Worm (Caenorhabditis elegans): ENCODE results near the gene K12H6.9.
A peak's percentile ranks its signal among the peaks of the same experiment; 100 is the strongest.

K12H6.9 gene

DNA sequence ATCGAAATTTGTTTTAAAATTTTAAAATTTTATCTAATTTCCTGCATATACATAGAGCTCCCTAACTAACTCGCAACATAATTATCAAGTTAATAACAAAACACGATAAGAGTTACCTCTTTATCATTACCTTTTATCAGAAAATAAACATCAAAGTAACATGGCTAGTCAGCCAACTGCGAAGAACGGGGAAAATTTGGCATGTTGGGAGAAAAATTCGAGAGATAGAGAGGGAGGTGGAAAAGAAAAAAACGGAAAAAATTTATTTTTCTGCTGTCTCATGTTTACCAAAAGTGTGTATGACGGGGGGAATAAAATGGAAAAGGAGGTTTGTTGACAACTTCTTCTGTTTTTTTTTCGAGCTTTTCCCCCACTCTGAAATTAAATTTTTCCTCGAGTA, 9.9 kb downstream of the K12H6.9 start:
- no peak for TF ChIP-seq ham-2 (GFP tag; optimal IDR thresholded peaks at IDR 0.05)
- TF ChIP-seq nhr-2 (tag; optimal IDR thresholded peaks at IDR 0.05) = no peak
- TF ChIP-seq ces-1 (GFP tag; optimal IDR thresholded peaks at IDR 0.05) = peak; percentile 8
- TF ChIP-seq mep-1 (tag; optimal IDR thresholded peaks at IDR 0.05) = no peak

DNA sequence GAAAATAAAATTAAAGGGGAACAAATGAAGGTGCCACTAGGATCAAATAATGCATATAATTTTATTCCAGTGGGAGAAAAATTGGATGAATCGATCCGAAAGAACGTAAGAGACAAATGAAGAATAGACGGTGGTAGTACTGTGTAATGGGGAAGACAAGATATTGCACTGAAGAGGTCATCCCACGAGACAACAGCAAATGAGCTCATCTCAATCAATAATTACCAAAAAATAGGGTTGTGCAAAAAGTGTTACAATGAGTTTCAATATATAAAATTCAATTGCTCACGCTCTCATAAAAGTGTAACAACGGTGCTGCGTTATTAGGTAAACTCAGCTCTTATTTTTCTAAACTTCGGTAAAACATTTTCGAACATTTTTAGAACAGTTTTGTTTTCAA, 12.6 kb downstream of the K12H6.9 start, which contains the start of gene K12H6.7:
Gene K12H6.7, minus strand, starts transcription at position 101 of the 400 bp plus-strand sequence.
- TF ChIP-seq bed-3 (GFP tag; optimal IDR thresholded peaks at IDR 0.05) (no peak), unc-120 (tag; optimal IDR thresholded peaks at IDR 0.05; ENCODE audit: poor library complexity, severe bottlenecking) (no peak), ceh-39 (tag; optimal IDR thresholded peaks at IDR 0.05) (no peak), drap-1 (GFP tag; optimal IDR thresholded peaks at IDR 0.05) (no peak), blmp-1 (tag; optimal IDR thresholded peaks at IDR 0.05) (no peak), lin-32 (GFP tag; optimal IDR thresholded peaks at IDR 0.05) (no peak), elt-3 (tag; optimal IDR thresholded peaks at IDR 0.05) (no peak), hlh-1 (tag; optimal IDR thresholded peaks at IDR 0.05) (no peak), nhr-12 (tag; optimal IDR thresholded peaks at IDR 0.05) (no peak), nhr-28 (tag; optimal IDR thresholded peaks at IDR 0.05) (no peak), ham-2 (GFP tag; optimal IDR thresholded peaks at IDR 0.05) (no peak)

DNA sequence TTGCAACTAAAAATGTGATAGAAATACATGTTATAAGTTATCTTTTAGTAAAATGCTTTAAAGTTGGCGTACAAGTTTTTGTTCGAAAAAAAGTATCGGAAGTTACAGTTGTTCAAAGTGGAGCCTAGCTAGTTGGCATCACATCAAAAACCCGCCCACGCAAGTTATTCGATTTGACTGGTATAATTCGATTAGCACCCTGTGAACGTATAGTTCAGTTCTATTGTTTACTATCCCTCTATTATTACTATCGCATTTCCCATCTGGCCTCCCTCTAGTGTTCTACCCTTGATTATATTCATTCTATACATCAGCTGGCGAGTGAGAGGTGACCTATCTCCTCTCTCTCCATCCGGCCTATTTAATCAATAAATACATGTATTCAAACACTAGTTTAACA, 14.8 kb downstream of the K12H6.9 start, which contains the start of gene Y110A2AL.4:
Gene Y110A2AL.4, plus strand, starts transcription at position 301 of the 400 bp plus-strand sequence.
- peak; percentile 12 for TF ChIP-seq elt-1 (tag; optimal IDR thresholded peaks at IDR 0.05; ENCODE audit: borderline replicate concordance, insufficient read depth)

DNA sequence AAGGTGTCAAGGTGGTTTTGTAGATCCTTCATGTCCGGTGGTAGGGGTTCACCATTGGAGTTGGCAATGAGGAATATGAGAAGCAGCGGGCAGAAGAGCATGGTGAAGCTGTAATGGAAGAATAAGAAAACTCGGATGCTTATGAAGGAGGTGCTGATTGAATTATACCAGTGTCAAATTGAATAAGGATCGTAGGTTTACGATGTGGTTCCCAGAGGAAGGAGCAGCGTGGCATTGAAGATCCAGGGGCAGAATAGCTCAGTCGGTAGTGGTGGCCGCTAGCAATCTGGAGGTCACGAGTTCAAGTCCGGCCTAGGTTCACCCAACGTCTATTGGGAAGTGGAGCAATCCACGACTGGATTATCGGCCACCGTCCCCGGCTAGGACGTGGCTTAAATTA, 17.3 kb downstream of the K12H6.9 start, which contains the start of gene Y110A2AL.6:
Gene Y110A2AL.6, minus strand, starts transcription at position 101 of the 400 bp plus-strand sequence.
- TF ChIP-seq ceh-39 (tag; optimal IDR thresholded peaks at IDR 0.05) (no peak), M03D4.4 (tag; optimal IDR thresholded peaks at IDR 0.05) (no peak), unc-39 (tag; optimal IDR thresholded peaks at IDR 0.05) (no peak), lin-32 (GFP tag; optimal IDR thresholded peaks at IDR 0.05) (no peak), nhr-2 (tag; optimal IDR thresholded peaks at IDR 0.05) (no peak), elt-1 (tag; optimal IDR thresholded peaks at IDR 0.05; ENCODE audit: borderline replicate concordance, insufficient read depth) (no peak), mls-2 (tag; optimal IDR thresholded peaks at IDR 0.05) (no peak), elt-3 (tag; optimal IDR thresholded peaks at IDR 0.05) (no peak), ceh-83 (GFP tag; optimal IDR thresholded peaks at IDR 0.05) (no peak), nhr-12 (tag; optimal IDR thresholded peaks at IDR 0.05) (no peak), nhr-76 (tag; optimal IDR thresholded peaks at IDR 0.05) (no peak), lsy-2 (tag; optimal IDR thresholded peaks at IDR 0.05) (no peak), ham-2 (GFP tag; optimal IDR thresholded peaks at IDR 0.05) (no peak), unc-62 (GFP tag; optimal IDR thresholded peaks at IDR 0.05) (no peak), sem-2 (GFP tag; optimal IDR thresholded peaks at IDR 0.05) (no peak), mep-1 (tag; optimal IDR thresholded peaks at IDR 0.05) (no peak), flh-1 (GFP tag; optimal IDR thresholded peaks at IDR 0.05) (no peak), mab-5 (tag; optimal IDR thresholded peaks at IDR 0.05) (no peak), lin-13 (tag; optimal IDR thresholded peaks at IDR 0.05) (no peak)

DNA sequence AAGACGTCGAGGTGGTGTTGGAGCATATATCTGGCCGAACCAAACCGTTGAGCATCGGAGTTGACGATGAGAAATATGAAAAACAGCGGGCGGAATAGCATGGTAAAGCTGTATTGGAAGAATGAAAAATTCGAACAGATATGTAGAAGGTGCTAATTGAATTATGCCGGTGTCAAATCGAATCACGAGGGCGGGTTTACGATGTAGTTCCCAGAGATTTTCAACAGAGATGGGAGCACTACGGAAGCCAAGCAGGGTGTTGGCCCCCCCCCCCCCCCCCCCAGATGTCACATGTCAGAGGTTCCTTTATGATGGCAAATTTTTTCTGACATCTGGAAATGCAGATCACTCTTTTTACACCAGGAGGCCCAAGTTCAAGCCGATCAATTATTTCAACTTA, 18.9 kb downstream of the K12H6.9 start, which contains the start of gene Y110A2AL.7:
Gene Y110A2AL.7, minus strand, starts transcription at position 101 of the 400 bp plus-strand sequence.
- TF ChIP-seq flh-1 (GFP tag; optimal IDR thresholded peaks at IDR 0.05) = no peak

DNA sequence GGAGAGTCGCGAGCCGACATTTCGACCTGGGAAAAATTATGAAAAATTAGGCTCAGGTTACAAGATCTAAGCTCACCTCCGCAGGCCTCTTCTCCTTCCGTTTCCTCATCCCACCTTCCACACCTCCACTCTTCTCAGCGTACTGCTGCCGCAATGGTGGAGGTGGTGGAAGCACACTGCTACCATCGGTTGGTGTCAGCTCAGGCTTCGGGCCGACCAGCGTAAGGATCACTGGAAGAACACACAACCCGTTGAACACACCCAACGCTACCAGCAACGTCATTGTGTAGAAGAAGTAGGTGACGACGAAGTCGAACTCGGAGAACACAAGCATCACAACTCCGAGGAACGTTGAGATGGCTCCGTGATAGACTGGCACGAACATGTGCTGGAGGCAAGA, 21.5 kb downstream of the K12H6.9 start:
- TF ChIP-seq elt-3 (tag; optimal IDR thresholded peaks at IDR 0.05) (no peak), unc-120 (tag; optimal IDR thresholded peaks at IDR 0.05; ENCODE audit: poor library complexity, severe bottlenecking) (no peak), mep-1 (tag; optimal IDR thresholded peaks at IDR 0.05) (no peak), M03D4.4 (tag; optimal IDR thresholded peaks at IDR 0.05) (no peak), elt-1 (tag; optimal IDR thresholded peaks at IDR 0.05; ENCODE audit: borderline replicate concordance, insufficient read depth) (no peak), hlh-1 (tag; optimal IDR thresholded peaks at IDR 0.05) (no peak), nhr-76 (tag; optimal IDR thresholded peaks at IDR 0.05) (no peak), pha-4 (tag; optimal IDR thresholded peaks at IDR 0.05) (no peak), unc-62 (GFP tag; optimal IDR thresholded peaks at IDR 0.05) (no peak), ces-1 (GFP tag; optimal IDR thresholded peaks at IDR 0.05) (no peak), bed-3 (GFP tag; optimal IDR thresholded peaks at IDR 0.05) (no peak), ceh-43 (GFP tag; optimal IDR thresholded peaks at IDR 0.05) (no peak), flh-1 (GFP tag; optimal IDR thresholded peaks at IDR 0.05) (no peak), ceh-83 (GFP tag; optimal IDR thresholded peaks at IDR 0.05) (no peak), tbx-8 (GFP tag; optimal IDR thresholded peaks at IDR 0.05) (no peak), ceh-39 (tag; optimal IDR thresholded peaks at IDR 0.05) (no peak), nhr-237 (tag; optimal IDR thresholded peaks at IDR 0.05) (no peak), nhr-28 (tag; optimal IDR thresholded peaks at IDR 0.05) (no peak)

All from whole organism, mixed stage, embryonic.